Fruit fly (Drosophila melanogaster): ENCODE results near the gene CG12268.

Gene CG12268

DNA sequence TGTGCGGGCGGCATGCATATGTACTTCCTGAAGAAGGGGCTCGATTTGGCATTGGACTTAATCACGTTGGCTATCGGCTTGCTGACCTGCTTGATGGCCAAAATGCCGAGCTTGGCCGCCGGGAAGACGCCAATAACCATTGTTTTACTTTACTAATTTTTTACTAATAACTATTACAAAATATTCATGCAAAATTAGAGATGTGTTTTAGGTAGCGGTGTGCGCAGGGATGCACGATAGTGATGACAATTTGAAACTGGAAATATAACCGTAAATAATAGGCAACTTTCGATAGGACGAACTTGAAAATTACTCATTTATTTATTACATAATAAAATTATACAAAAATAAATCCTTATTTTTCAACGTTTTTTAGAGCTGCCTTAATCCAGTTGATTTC, 20.8 kb downstream of the CG12268 start, which contains the start of gene CG13601 (continued):
- TF ChIP-seq p53 (GFP tag; optimal IDR thresholded peaks at IDR 0.05) (no peak), trh (GFP tag; optimal IDR thresholded peaks at IDR 0.05) (no peak), CG9932 (GFP tag; IDR thresholded peaks at IDR 0.05) (peak; percentile 73), Rfx (GFP tag; IDR thresholded peaks at IDR 0.05) (peak; percentile 75), lbe (GFP tag; optimal IDR thresholded peaks at IDR 0.05) (peak; percentile 34), CG30403 (GFP tag; optimal IDR thresholded peaks at IDR 0.05) (peak; percentile 49), Sry-β (GFP tag; optimal IDR thresholded peaks at IDR 0.05) (no peak), phol (tag; optimal IDR thresholded peaks at IDR 0.05) (peak; percentile 27), Xbp1 (GFP tag; optimal IDR thresholded peaks at IDR 0.05) (peak; percentile 53), CG11398 (GFP tag; optimal IDR thresholded peaks at IDR 0.05) (no peak), CG8359 (GFP tag; optimal IDR thresholded peaks at IDR 0.05; ENCODE audit: borderline replicate concordance) (no peak), Asciz (GFP tag; optimal IDR thresholded peaks at IDR 0.05) (no peak), ap (GFP tag; IDR thresholded peaks at IDR 0.05) (no peak), CG12659 (GFP tag; optimal IDR thresholded peaks at IDR 0.05) (peak; percentile 50), exex (tag; optimal IDR thresholded peaks at IDR 0.05) (peak; percentile 27), vvl (GFP tag; IDR thresholded peaks at IDR 0.05) (peak; percentile 37; the same call in 1 of the 2 replicates), nerfin-2 (GFP tag; IDR thresholded peaks at IDR 0.05; ENCODE audit: partially characterized antibody) (peak; percentile 40; the same call in 1 of the 2 replicates), CG31365 (tag; optimal IDR thresholded peaks at IDR 0.05) (no peak), nom (GFP tag; optimal IDR thresholded peaks at IDR 0.05) (no peak), peb (GFP tag; IDR thresholded peaks at IDR 0.05) (no peak), disco-r (GFP tag; optimal IDR thresholded peaks at IDR 0.05) (no peak), cas (GFP tag; IDR thresholded peaks at IDR 0.05) (no peak), MESR4 (GFP tag; optimal IDR thresholded peaks at IDR 0.05) (peak; percentile 81), YL-1 (GFP tag; optimal IDR thresholded peaks at IDR 0.05) (no peak), crp (GFP tag; optimal IDR thresholded peaks at IDR 0.05) (no peak), Atf-2 (GFP tag; optimal IDR thresholded peaks at IDR 0.05) (no peak), HmgD (GFP tag; optimal IDR thresholded peaks at IDR 0.05) (no peak), repo (GFP tag; optimal IDR thresholded peaks at IDR 0.05) (no peak), corto (GFP tag; optimal IDR thresholded peaks at IDR 0.05) (no peak), CG11695 (GFP tag; IDR thresholded peaks at IDR 0.05) (no peak), al (GFP tag; IDR thresholded peaks at IDR 0.05) (0 out of 2 replicates have a peak, but pooled peaks have one; percentile 37), CG7271 (tag; optimal IDR thresholded peaks at IDR 0.05) (no peak), Fer3 (tag; optimal IDR thresholded peaks at IDR 0.05) (no peak), jing (GFP tag; optimal IDR thresholded peaks at IDR 0.05) (no peak), crol (GFP tag; IDR thresholded peaks at IDR 0.05) (no peak), Mrtf (GFP tag; IDR thresholded peaks at IDR 0.05) (no peak), Doc2 (GFP tag; IDR thresholded peaks at IDR 0.05) (no peak), CG18262 (tag; optimal IDR thresholded peaks at IDR 0.05) (peak; percentile 26), CG8281 (tag; optimal IDR thresholded peaks at IDR 0.05) (no peak), CG32767 (GFP tag; IDR thresholded peaks at IDR 0.05) (no peak), CG9215 (GFP tag; IDR thresholded peaks at IDR 0.05) (no peak), CG16779 (GFP tag; IDR thresholded peaks at IDR 0.05) (no peak), CG18764 (GFP tag; optimal IDR thresholded peaks at IDR 0.05) (no peak), kay (GFP tag; optimal IDR thresholded peaks at IDR 0.05) (no peak), tx (GFP tag; optimal IDR thresholded peaks at IDR 0.05) (no peak), croc (GFP tag; conservative IDR thresholded peaks at IDR 0.05) (no peak), Doc3 (GFP tag; IDR thresholded peaks at IDR 0.05; ENCODE audit: partially characterized antibody) (peak; percentile 87), Lim3 (GFP tag; IDR thresholded peaks at IDR 0.05) (no peak), Fer1 (GFP tag; optimal IDR thresholded peaks at IDR 0.05) (no peak), CG1024 (GFP tag; IDR thresholded peaks at IDR 0.05) (no peak), br (optimal IDR thresholded peaks at IDR 0.05) (no peak), CG30020 (tag; optimal IDR thresholded peaks at IDR 0.05) (peak; percentile 16)

All from whole organism, embryonic.